Worm (Caenorhabditis elegans): ENCODE data around the gene bli-2.
"Not testable (repeated sequence)": the region's sequence is repeated elsewhere in the genome, so short reads cannot be mapped to it uniquely, and the experiment has no call there.

DNA sequence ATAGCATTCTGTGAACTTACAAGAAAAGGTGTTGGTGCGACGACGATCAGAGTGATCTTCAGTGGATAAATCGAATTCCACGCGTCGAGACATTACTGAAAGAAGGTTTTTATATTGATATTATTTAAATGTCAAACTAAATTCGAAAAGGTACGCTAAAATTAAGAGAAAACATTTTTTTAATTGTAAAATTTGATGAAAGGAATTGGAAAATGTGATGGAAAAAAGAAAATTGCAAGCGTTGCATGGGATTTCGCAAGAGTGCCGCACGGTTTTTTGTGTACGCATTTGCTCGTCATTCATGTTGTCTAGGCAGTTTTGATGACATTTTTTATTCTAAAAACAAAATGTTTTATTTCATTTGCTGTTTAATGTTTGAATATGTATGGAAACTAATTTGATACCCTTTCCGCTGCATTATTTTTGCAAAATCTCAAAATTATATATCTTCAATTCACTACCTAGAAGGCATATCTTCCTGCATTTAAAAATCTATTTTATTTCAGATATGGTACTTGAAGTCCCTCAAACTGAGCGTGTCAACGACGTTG lies 21.3 kb downstream of the bli-2 start, which contains the start of the genes F59E12.6 and npl-4.1:
- TF ChIP-seq nhr-237, lsy-2, ztf-11 (tag; optimal IDR thresholded peaks at IDR 0.05): not testable (repeated sequence)

All from whole organism, mixed stage, embryonic.